Worm (Caenorhabditis elegans): ENCODE results near the gene T22B7.4.

ce11 chrX:5647884-5648283 is 6.7 kb upstream of the T22B7.4 start, which contains the start of gene srv-7:
- TF ChIP-seq ets-7 (tag; optimal IDR thresholded peaks at IDR 0.05) = no peak
- no peak for TF ChIP-seq tra-4 (tag; optimal IDR thresholded peaks at IDR 0.05)
- TF ChIP-seq ceh-13 (GFP tag; optimal IDR thresholded peaks at IDR 0.05) = no peak
- TF ChIP-seq pes-1 (GFP tag; IDR thresholded peaks at IDR 0.05) = no peak
- no peak for TF ChIP-seq flt-1 (GFP tag; IDR thresholded peaks at IDR 0.05)
- no peak for TF ChIP-seq ama-1 (optimal IDR thresholded peaks at IDR 0.05)
- TF ChIP-seq tbx-37 (GFP tag; conservative IDR thresholded peaks at IDR 0.05) = no peak
- TF ChIP-seq aly-1 (tag; optimal IDR thresholded peaks at IDR 0.05) = no peak
- no peak for TF ChIP-seq hmg-4 (GFP tag; optimal IDR thresholded peaks at IDR 0.05)
- no peak for TF ChIP-seq ceh-36 (tag; optimal IDR thresholded peaks at IDR 0.05)
